Fruit fly (Drosophila melanogaster): ENCODE measurements around the gene ppk10.

Gene ppk10

DNA sequence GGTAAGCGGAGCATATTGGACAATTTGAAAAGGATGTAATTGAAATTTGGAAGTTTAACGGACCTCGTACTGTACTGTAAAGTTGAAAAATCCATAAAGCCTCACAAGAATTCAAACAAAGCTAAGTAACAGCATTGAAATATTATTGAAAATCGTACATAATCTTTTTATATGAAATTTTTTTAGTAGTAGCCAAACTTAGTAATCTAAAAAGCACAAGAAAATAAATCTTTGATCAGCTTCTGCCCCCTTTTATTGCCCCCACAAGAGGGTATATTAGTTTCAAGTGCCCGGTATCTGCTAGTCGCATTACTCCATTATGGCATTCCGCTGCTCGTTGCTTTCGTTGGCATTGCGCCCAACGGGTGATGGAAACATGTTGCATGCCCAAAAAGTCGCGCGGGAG lies 14.7 kb upstream of the ppk10 start (continued):
- TF ChIP-seq CG9727 (GFP tag; optimal IDR thresholded peaks at IDR 0.05) (peak; percentile 72), ftz-f1 (GFP tag; optimal IDR thresholded peaks at IDR 0.05) (no peak), hb (GFP tag; IDR thresholded peaks at IDR 0.05; ENCODE audit: partially characterized antibody) (no peak), CG12155 (GFP tag; optimal IDR thresholded peaks at IDR 0.05) (peak; percentile 14), GATAe (GFP tag; conservative IDR thresholded peaks at IDR 0.05) (no peak), CG34422 (GFP tag; IDR thresholded peaks at IDR 0.05) (0 out of 3 replicates have a peak, but pooled peaks have one; percentile 27), bowl (GFP tag; IDR thresholded peaks at IDR 0.05) (no peak), CG13296 (GFP tag; optimal IDR thresholded peaks at IDR 0.05) (no peak), Eip74EF (GFP tag; optimal IDR thresholded peaks at IDR 0.05) (peak in 1 of 2 experiments; percentile 65), Pdp1 (GFP tag; optimal IDR thresholded peaks at IDR 0.05) (peak; percentile 37 to 48), prd (optimal IDR thresholded peaks at IDR 0.05) (no peak), prd (GFP tag; IDR thresholded peaks at IDR 0.05) (peak; percentile 82), Bteb2 (GFP tag; optimal IDR thresholded peaks at IDR 0.05) (no peak), Scr (GFP tag; IDR thresholded peaks at IDR 0.05; ENCODE audit: partially characterized antibody) (no peak), CG7556 (GFP tag; optimal IDR thresholded peaks at IDR 0.05) (peak; percentile 69), sug (tag; optimal IDR thresholded peaks at IDR 0.05) (no peak), CG3163 (GFP tag; optimal IDR thresholded peaks at IDR 0.05) (no peak), unpg (GFP tag; optimal IDR thresholded peaks at IDR 0.05) (peak; percentile 22), ap (GFP tag; IDR thresholded peaks at IDR 0.05) (no peak), CG7357 (GFP tag; IDR thresholded peaks at IDR 0.05) (peak; percentile 61; the same call in 2 of the 3 replicates), mirr (GFP tag; optimal IDR thresholded peaks at IDR 0.05) (no peak), CG1024 (GFP tag; IDR thresholded peaks at IDR 0.05) (no peak), btn (GFP tag; optimal IDR thresholded peaks at IDR 0.05) (peak; percentile 44), Atf-2 (GFP tag; optimal IDR thresholded peaks at IDR 0.05) (peak; percentile 20), Dip2 (GFP tag; IDR thresholded peaks at IDR 0.05) (no peak), Chrac-16 (GFP tag; optimal IDR thresholded peaks at IDR 0.05) (peak; percentile 55), Dbx (GFP tag; IDR thresholded peaks at IDR 0.05) (no peak), CG12659 (GFP tag; optimal IDR thresholded peaks at IDR 0.05) (peak; percentile 57), CG17612 (GFP tag; IDR thresholded peaks at IDR 0.05) (no peak), C15 (GFP tag; IDR thresholded peaks at IDR 0.05) (no peak), CG17186 (GFP tag; optimal IDR thresholded peaks at IDR 0.05) (no peak), vvl (GFP tag; IDR thresholded peaks at IDR 0.05) (no peak; the same call in 1 of the 2 replicates), Ravus (GFP tag; IDR thresholded peaks at IDR 0.05) (no peak), tna (GFP tag; IDR thresholded peaks at IDR 0.05; ENCODE audit: partially characterized antibody) (no peak), mld (GFP tag; IDR thresholded peaks at IDR 0.05; ENCODE audit: partially characterized antibody) (no peak), CG2889 (GFP tag; IDR thresholded peaks at IDR 0.05) (0 out of 3 replicates have a peak, but pooled peaks have one; percentile 5), slbo (GFP tag; IDR thresholded peaks at IDR 0.05) (no peak; the same call in 1 of the 2 replicates), chinmo (GFP tag; IDR thresholded peaks at IDR 0.05; ENCODE audit: partially characterized antibody) (no peak), CG14710 (tag; optimal IDR thresholded peaks at IDR 0.05) (peak; percentile 73), lola (GFP tag; optimal IDR thresholded peaks at IDR 0.05) (peak in 1 of 3 experiments; percentile 74), lov (optimal IDR thresholded peaks at IDR 0.05) (no peak), lov (GFP tag; IDR thresholded peaks at IDR 0.05) (0 out of 3 replicates have a peak, but pooled peaks have one; percentile 54), kay (GFP tag; optimal IDR thresholded peaks at IDR 0.05) (peak; percentile 45), CG4360 (GFP tag; IDR thresholded peaks at IDR 0.05) (no peak), zfh2 (GFP tag; optimal IDR thresholded peaks at IDR 0.05) (no peak), CG6272 (GFP tag; IDR thresholded peaks at IDR 0.05) (no peak), ab (GFP tag; optimal IDR thresholded peaks at IDR 0.05) (no peak), ro (GFP tag; IDR thresholded peaks at IDR 0.05) (no peak), CG18262 (tag; optimal IDR thresholded peaks at IDR 0.05) (peak; percentile 88), gcm2 (GFP tag; optimal IDR thresholded peaks at IDR 0.05) (no peak), MTF-1 (GFP tag; optimal IDR thresholded peaks at IDR 0.05; ENCODE audit: borderline replicate concordance) (no peak)

All from whole organism, embryonic.